Fruit fly (Drosophila melanogaster) whole organism, embryonic: ENCODE data around the gene geko.

Experiments
- CG10462 ChIP-seq: fragments of 200-800 bp; sonication (Bioruptor generic); optimal IDR thresholded peaks from 2 replicates; lab custom pipeline; 2016; ENCODE audit warnings: missing biosample characterization, missing genetic modification characterization
- CG10565 ChIP-seq: fragments of 200-800 bp; sonication (Bioruptor generic); optimal IDR thresholded peaks from 3 replicates; lab custom pipeline; 2016; ENCODE audit warnings: missing biosample characterization, mild to moderate bottlenecking, missing genetic modification characterization
- CG10979 ChIP-seq: fragments of 200-800 bp; sonication (Bioruptor generic); optimal IDR thresholded peaks from 2 replicates; lab custom pipeline; 2018; ENCODE audit warnings: missing biosample characterization, mild to moderate bottlenecking, missing genetic modification characterization, moderate library complexity
- CG11504 ChIP-seq: fragments of 200-800 bp; sonication (Bioruptor generic); optimal IDR thresholded peaks from 3 replicates; lab custom pipeline; 2019; ENCODE audit warnings: missing biosample characterization, mild to moderate bottlenecking, missing genetic modification characterization, moderate library complexity
- CG12391 ChIP-seq: fragments of 200-800 bp; sonication (Bioruptor generic); optimal IDR thresholded peaks from 3 replicates; lab custom pipeline; 2018; ENCODE audit warnings: missing biosample characterization, mild to moderate bottlenecking, missing genetic modification characterization, moderate library complexity
- CG12942 ChIP-seq: fragments of 200-800 bp; sonication (Bioruptor generic); optimal IDR thresholded peaks from 3 replicates; lab custom pipeline; 2016; ENCODE audit warnings: missing biosample characterization, missing genetic modification characterization
- CG15696 ChIP-seq: fragments of 200-800 bp; sonication (Bioruptor generic); optimal IDR thresholded peaks from 2 replicates; lab custom pipeline; 2019; ENCODE audit warnings: missing biosample characterization, mild to moderate bottlenecking, missing genetic modification characterization, moderate library complexity
- CG17612 ChIP-seq: fragments of 200-800 bp; sonication (Bioruptor generic); IDR thresholded peaks from 2 replicates; pipeline ENCODE4 v1.3.6; 2022; ENCODE audit warnings: missing biosample characterization, missing genetic modification characterization
- CG31224 ChIP-seq: fragments of 200-800 bp; sonication (Bioruptor generic); IDR thresholded peaks from 2 replicates; pipeline ENCODE4 v1.3.6; 2022; ENCODE audit warnings: missing biosample characterization, missing genetic modification characterization
- CG32767 ChIP-seq: fragments of 200-800 bp; sonication (Bioruptor generic); IDR thresholded peaks from 2 replicates; pipeline ENCODE4 v1.3.6; 2022; ENCODE audit warnings: missing biosample characterization, missing genetic modification characterization
- CG4707 ChIP-seq: fragments of 200-800 bp; sonication (Bioruptor generic); optimal IDR thresholded peaks from 2 replicates; lab custom pipeline; 2018; ENCODE audit warnings: missing biosample characterization, mild to moderate bottlenecking, missing genetic modification characterization, moderate library complexity
- CG5953 ChIP-seq: fragments of 200-800 bp; sonication (Bioruptor generic); IDR thresholded peaks from 2 replicates; pipeline ENCODE4 v1.3.6; 2022; ENCODE audit warnings: missing biosample characterization, missing genetic modification characterization
- CG6654 ChIP-seq: fragments of 200-800 bp; sonication (Bioruptor generic); optimal IDR thresholded peaks from 2 replicates; lab custom pipeline; 2017; ENCODE audit warnings: missing biosample characterization, mild to moderate bottlenecking, missing genetic modification characterization
- CG6683 ChIP-seq: fragments of 200-800 bp; sonication (Bioruptor generic); optimal IDR thresholded peaks from 2 replicates; lab custom pipeline; 2017; ENCODE audit warnings: missing biosample characterization, mild to moderate bottlenecking, missing genetic modification characterization, missing genetic modification reagents
- CG6854 ChIP-seq: fragments of 200-800 bp; sonication (Bioruptor generic); optimal IDR thresholded peaks from 3 replicates; lab custom pipeline; 2017; ENCODE audit warnings: missing biosample characterization, mild to moderate bottlenecking, missing genetic modification characterization
- CG7928 ChIP-seq: fragments of 200-800 bp; sonication (Bioruptor generic); optimal IDR thresholded peaks from 2 replicates; lab custom pipeline; 2017; ENCODE audit warnings: missing biosample characterization, mild to moderate bottlenecking, missing genetic modification characterization
- Camta ChIP-seq: fragments of 200-800 bp; sonication (Bioruptor generic); optimal IDR thresholded peaks from 2 replicates; lab custom pipeline; 2016; ENCODE audit warnings: missing biosample characterization, missing genetic modification characterization
- CrebB ChIP-seq: fragments of 200-800 bp; sonication (Bioruptor generic); optimal IDR thresholded peaks from 3 replicates; lab custom pipeline; 2018; ENCODE audit warnings: missing biosample characterization, mild to moderate bottlenecking, missing genetic modification characterization
- D ChIP-seq, 2 experiments: fragments of 200-800 bp in 1 of 2; fragments of >200 bp in 1 of 2; sonication (Bioruptor generic) in 1 of 2; optimal IDR thresholded peaks; 2 replicates in 1 of 2; 3 replicates in 1 of 2; lab custom pipeline; 2017; ENCODE audit warnings: mild to moderate bottlenecking in 1 of 2, missing biosample characterization in 1 of 2, missing genetic modification characterization in 1 of 2, missing genetic modification reagents in 1 of 2
- D19B ChIP-seq: fragments of 200-800 bp; sonication (Bioruptor generic); optimal IDR thresholded peaks from 2 replicates; lab custom pipeline; 2017; ENCODE audit warnings: missing biosample characterization, mild to moderate bottlenecking, missing genetic modification characterization
- E2f1 ChIP-seq: fragments of 200-800 bp; sonication (Bioruptor generic); IDR thresholded peaks from 2 replicates; pipeline ENCODE4 v1.3.6; 2022; ENCODE audit warnings: missing biosample characterization, missing genetic modification characterization
- GATAe ChIP-seq: fragments of 200-800 bp; sonication (Bioruptor generic); conservative IDR thresholded peaks from 2 replicates; pipeline ENCODE4 v1.3.6; 2022; ENCODE audit warnings: missing biosample characterization, missing genetic modification characterization
- Lpt ChIP-seq: fragments of >200 bp; optimal IDR thresholded peaks from 2 replicates; lab custom pipeline; 2018; ENCODE audit warnings: missing biosample characterization, missing genetic modification characterization
- MBD-R2 ChIP-seq: fragments of 200-800 bp; sonication (Bioruptor generic); IDR thresholded peaks from 2 replicates; pipeline ENCODE4 v1.3.6; 2022; ENCODE audit warnings: missing biosample characterization, missing genetic modification characterization
- MTF-1 ChIP-seq: fragments of 200-800 bp; sonication (Bioruptor generic); optimal IDR thresholded peaks from 2 replicates; lab custom pipeline; 2018; ENCODE audit warnings: missing biosample characterization, mild to moderate bottlenecking, missing genetic modification characterization, borderline replicate concordance
- NK7.1 ChIP-seq: fragments of 200-800 bp; sonication (Bioruptor generic); optimal IDR thresholded peaks from 3 replicates; lab custom pipeline; 2016; ENCODE audit warnings: missing biosample characterization, missing genetic modification characterization
- Oaz ChIP-seq: fragments of 200-800 bp; sonication (Bioruptor generic); IDR thresholded peaks from 2 replicates; pipeline ENCODE4 v1.3.6; 2022; ENCODE audit warnings: missing biosample characterization, missing genetic modification characterization
- PHDP ChIP-seq: fragments of 200-800 bp; sonication (Bioruptor generic); optimal IDR thresholded peaks from 3 replicates; lab custom pipeline; 2018; ENCODE audit warnings: missing biosample characterization, mild to moderate bottlenecking, missing genetic modification characterization, moderate library complexity
- aop ChIP-seq: fragments of 200-800 bp; sonication (Bioruptor generic); IDR thresholded peaks from 2 replicates; pipeline ENCODE4 v1.3.6; 2022; ENCODE audit warnings: missing biosample characterization, missing genetic modification characterization
- bbx ChIP-seq: fragments of 200-800 bp; sonication (Bioruptor generic); IDR thresholded peaks from 2 replicates; pipeline ENCODE4 v1.3.6; 2022; ENCODE audit warnings: missing biosample characterization, missing genetic modification characterization; ENCODE audit not compliant: partially characterized antibody
- bcd ChIP-seq: fragments of 200-800 bp; sonication (Bioruptor generic); optimal IDR thresholded peaks from 2 replicates; lab custom pipeline; 2017; ENCODE audit warnings: missing biosample characterization, mild to moderate bottlenecking, missing genetic modification characterization
- bigmax ChIP-seq: fragments of 200-800 bp; sonication (Bioruptor generic); optimal IDR thresholded peaks from 2 replicates; lab custom pipeline; 2018; ENCODE audit warnings: missing biosample characterization, mild to moderate bottlenecking, missing genetic modification characterization
- bowl ChIP-seq: fragments of 200-800 bp; sonication (Bioruptor generic); IDR thresholded peaks from 2 replicates; pipeline ENCODE4 v1.3.6; 2022; ENCODE audit warnings: missing biosample characterization, missing genetic modification characterization
- btn ChIP-seq: fragments of 200-800 bp; sonication (Bioruptor generic); optimal IDR thresholded peaks from 2 replicates; lab custom pipeline; 2016; ENCODE audit warnings: missing biosample characterization, missing genetic modification characterization
- caup ChIP-seq: fragments of 200-800 bp; sonication (Bioruptor generic); optimal IDR thresholded peaks from 3 replicates; lab custom pipeline; 2017; ENCODE audit warnings: missing biosample characterization, mild to moderate bottlenecking, missing genetic modification characterization, moderate library complexity; ENCODE audit not compliant: severe bottlenecking
- cg ChIP-seq: fragments of 200-800 bp; sonication (Bioruptor generic); optimal IDR thresholded peaks from 3 replicates; lab custom pipeline; 2019; ENCODE audit warnings: missing biosample characterization, mild to moderate bottlenecking, missing genetic modification characterization, moderate library complexity
- dysf ChIP-seq: fragments of 200-800 bp; sonication (Bioruptor generic); IDR thresholded peaks from 3 replicates; pipeline ENCODE4 v1.3.6; 2022; ENCODE audit warnings: missing biosample characterization, missing genetic modification characterization
- fd102C ChIP-seq: fragments of 200-800 bp; sonication (Bioruptor generic); optimal IDR thresholded peaks from 2 replicates; lab custom pipeline; 2018; ENCODE audit warnings: missing biosample characterization, mild to moderate bottlenecking, missing genetic modification characterization, moderate library complexity
- maf-S ChIP-seq: fragments of 200-800 bp; sonication (Bioruptor generic); optimal IDR thresholded peaks from 2 replicates; lab custom pipeline; 2016; ENCODE audit warnings: missing biosample characterization, missing genetic modification characterization
- nau ChIP-seq: fragments of 200-800 bp; sonication (Bioruptor generic); optimal IDR thresholded peaks from 3 replicates; lab custom pipeline; 2017; ENCODE audit warnings: missing biosample characterization, mild to moderate bottlenecking, missing genetic modification characterization, missing genetic modification reagents
- nerfin-2 ChIP-seq: fragments of 200-800 bp; sonication (Bioruptor generic); IDR thresholded peaks from 2 replicates; pipeline ENCODE4 v1.3.6; 2022; ENCODE audit warnings: missing biosample characterization, missing genetic modification characterization; ENCODE audit not compliant: partially characterized antibody
- odd ChIP-seq: fragments of 200-800 bp; sonication (Bioruptor generic); optimal IDR thresholded peaks from 2 replicates; lab custom pipeline; 2017; ENCODE audit warnings: missing biosample characterization, mild to moderate bottlenecking, missing genetic modification characterization
- pho ChIP-seq: fragments of 200-800 bp; sonication (Bioruptor generic); optimal IDR thresholded peaks from 2 replicates; lab custom pipeline; 2016; ENCODE audit warnings: missing biosample characterization, missing genetic modification characterization
- pita ChIP-seq: fragments of 200-800 bp; sonication (Bioruptor generic); optimal IDR thresholded peaks from 2 replicates; lab custom pipeline; 2017; ENCODE audit warnings: missing biosample characterization, mild to moderate bottlenecking, missing genetic modification characterization
- psq ChIP-seq: fragments of 200-800 bp; sonication (Bioruptor generic); optimal IDR thresholded peaks from 2 replicates; lab custom pipeline; 2017; ENCODE audit warnings: missing biosample characterization, missing genetic modification characterization
- shn ChIP-seq: fragments of 200-800 bp; sonication (Bioruptor generic); optimal IDR thresholded peaks from 3 replicates; lab custom pipeline; 2016; ENCODE audit warnings: missing biosample characterization, missing genetic modification characterization
- sim ChIP-seq: fragments of 200-800 bp; sonication (Bioruptor generic); IDR thresholded peaks from 2 replicates; pipeline ENCODE4 v1.3.6; 2022; ENCODE audit warnings: missing biosample characterization, missing genetic modification characterization
- toy ChIP-seq: fragments of 200-800 bp; sonication (Bioruptor generic); IDR thresholded peaks from 2 replicates; pipeline ENCODE4 v1.3.6; 2022; ENCODE audit warnings: missing biosample characterization, missing genetic modification characterization
- trh ChIP-seq: fragments of 200-800 bp; sonication (Bioruptor generic); optimal IDR thresholded peaks from 2 replicates; lab custom pipeline; 2016; ENCODE audit warnings: missing biosample characterization, missing genetic modification characterization

The geko gene

DNA sequence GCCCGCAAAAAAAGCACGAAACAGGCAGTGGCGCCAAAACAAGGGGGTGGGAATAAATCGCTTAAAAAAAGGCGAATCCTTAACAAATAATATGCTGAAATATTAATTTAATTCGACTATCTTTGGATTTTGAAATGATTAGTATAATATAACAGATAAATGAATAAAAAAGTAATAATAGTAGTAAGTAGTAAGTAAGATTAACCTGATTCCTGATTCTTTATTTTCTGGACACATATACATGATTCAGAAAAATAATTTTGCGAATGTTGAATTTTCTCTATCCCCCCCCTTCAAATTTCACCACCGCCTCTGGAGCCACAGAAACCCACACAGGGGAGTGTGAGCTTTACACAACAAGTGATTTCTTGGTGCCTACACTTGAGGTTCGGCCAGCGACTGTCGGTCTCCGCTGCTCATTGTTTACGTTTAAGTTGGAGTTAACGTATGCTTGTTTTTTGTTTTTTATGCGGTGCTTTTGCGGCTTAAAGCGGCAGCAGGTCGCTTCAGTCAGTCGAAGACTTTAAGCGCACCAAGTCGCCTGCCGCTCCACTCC, 9.3 kb downstream of the geko start, which contains the start of gene CG7330 (continued):
- TF ChIP-seq pho (GFP tag; lab: Kevin White, UChicago), result peak; percentile 55
- peak; percentile 68 for TF ChIP-seq psq
- TF ChIP-seq CG6683, result peak; percentile 86
- no peak; the same call in 1 of the 2 replicates for TF ChIP-seq GATAe (GFP tag; lab: Robert Waterston, UW)
- TF ChIP-seq CG32767 (GFP tag; lab: Robert Waterston, UW), result peak; percentile 90
- TF ChIP-seq CG12391 (tag; lab: Kevin White, UChicago), result peak; percentile 92
- no peak; the same call in 1 of the 2 replicates for TF ChIP-seq CG17612 (GFP tag; lab: Robert Waterston, UW)
- TF ChIP-seq pita (GFP tag; lab: Kevin White, UChicago), result no peak
- TF ChIP-seq CrebB, result peak; percentile 81
- TF ChIP-seq nau (GFP tag; lab: Kevin White, UChicago), result peak; percentile 92
- peak; percentile 63 for TF ChIP-seq CG6654 (GFP tag; lab: Kevin White, UChicago)
- peak; percentile 94 for TF ChIP-seq dysf
- TF ChIP-seq sim (GFP tag; lab: Robert Waterston, UW), result 0 out of 2 replicates have a peak, but pooled peaks have one; percentile 40
- no peak for TF ChIP-seq nerfin-2 (GFP tag; lab: Robert Waterston, UW)
- peak; percentile 90 for TF ChIP-seq CG12942 (GFP tag; lab: Kevin White, UChicago)
- TF ChIP-seq fd102C, result no peak
- TF ChIP-seq cg (GFP tag; lab: Kevin White, UChicago), result no peak
- 0 out of 2 replicates have a peak, but pooled peaks have one; percentile 11 for TF ChIP-seq aop (GFP tag; lab: Robert Waterston, UW)
- peak; percentile 33 for TF ChIP-seq CG4707
- no peak for TF ChIP-seq NK7.1
- peak; percentile 91 for TF ChIP-seq bcd (GFP tag; lab: Kevin White, UChicago)
- TF ChIP-seq trh (GFP tag; lab: Kevin White, UChicago), result peak; percentile 69
- TF ChIP-seq CG7928, result peak; percentile 62
- peak; percentile 90 for TF ChIP-seq caup
- no peak for TF ChIP-seq bbx (GFP tag; lab: Robert Waterston, UW)
- TF ChIP-seq bigmax (GFP tag; lab: Kevin White, UChicago), result no peak
- no peak for TF ChIP-seq btn (GFP tag; lab: Kevin White, UChicago)
- TF ChIP-seq CG15696 (tag; lab: Kevin White, UChicago), result peak; percentile 54
- no peak for TF ChIP-seq CG10565
- TF ChIP-seq odd (GFP tag; lab: Kevin White, UChicago), result peak; percentile 94
- TF ChIP-seq CG10462, result peak; percentile 81
- no peak for TF ChIP-seq maf-S (GFP tag; lab: Kevin White, UChicago)
- TF ChIP-seq CG5953, result peak; percentile 75
- TF ChIP-seq Oaz, result peak; percentile 80
- no peak for TF ChIP-seq Lpt (GFP tag; lab: Kevin White, UChicago)
- peak; percentile 95 for TF ChIP-seq PHDP (tag; lab: Kevin White, UChicago)
- peak; percentile 76 for TF ChIP-seq D19B
- peak; percentile 46; the same call in 1 of the 2 replicates for TF ChIP-seq MBD-R2
- peak; percentile 97 for TF ChIP-seq CG11504
- peak; percentile 76 for TF ChIP-seq bowl (GFP tag; lab: Robert Waterston, UW)
- TF ChIP-seq CG6854 (GFP tag; lab: Kevin White, UChicago), result peak; percentile 90
- TF ChIP-seq CG31224 (GFP tag; lab: Robert Waterston, UW), result peak; percentile 50
- TF ChIP-seq Camta (GFP tag; lab: Kevin White, UChicago), result peak; percentile 38
- peak; percentile 82 for TF ChIP-seq CG10979
- TF ChIP-seq toy (GFP tag; lab: Robert Waterston, UW), result peak; percentile 43; the same call in 1 of the 2 replicates
- TF ChIP-seq MTF-1, result peak; percentile 54
- TF ChIP-seq shn (GFP tag; lab: Kevin White, UChicago), result peak; percentile 24
- no peak for TF ChIP-seq D (optimal IDR thresholded peaks at IDR 0.05; lab: Kevin White, UChicago)
- peak; percentile 85 for TF ChIP-seq D (GFP tag; optimal IDR thresholded peaks at IDR 0.05; lab: Kevin White, UChicago)
- TF ChIP-seq E2f1 (GFP tag; lab: Robert Waterston, UW), result peak; percentile 78
